Worm (Caenorhabditis elegans) whole organism, late embryonic: Measurements from ENCODE around the gene srx-92.

Experiments used
- C08G9.2 ChIP-seq: sonication (generic microtip); optimal IDR thresholded peaks from 2 replicates; lab custom pipeline; 2016; ENCODE audit warnings: mild to moderate bottlenecking, missing genetic modification characterization, moderate library complexity, missing compliant biosample characterization
- F13H6.1 ChIP-seq: sonication (generic microtip); optimal IDR thresholded peaks from 2 replicates; lab custom pipeline; 2016; ENCODE audit warnings: missing genetic modification characterization, missing compliant biosample characterization
- K09A11.1 ChIP-seq: sonication (generic microtip); optimal IDR thresholded peaks from 2 replicates; lab custom pipeline; 2017; ENCODE audit warnings: antibody characterized with exemption, mild to moderate bottlenecking, missing genetic modification characterization, missing compliant biosample characterization; ENCODE audit not compliant: insufficient read depth
- ahr-1 ChIP-seq: sonication (generic microtip); optimal IDR thresholded peaks from 2 replicates; lab custom pipeline; 2016; ENCODE audit warnings: missing genetic modification characterization, missing compliant biosample characterization
- ama-1 ChIP-seq: fragments of 150-350 bp; optimal IDR thresholded peaks from 2 replicates; lab custom pipeline; 2014
- ceh-14 ChIP-seq: sonication (generic microtip); optimal IDR thresholded peaks from 2 replicates; lab custom pipeline; 2016; ENCODE audit warnings: missing genotype, missing genetic modification characterization, missing compliant biosample characterization
- ceh-18 ChIP-seq: sonication (generic microtip); optimal IDR thresholded peaks from 2 replicates; lab custom pipeline; 2016; ENCODE audit warnings: missing genetic modification characterization, missing compliant biosample characterization
- ceh-19 ChIP-seq: fragments of 200-800 bp; sonication (Bioruptor generic); optimal IDR thresholded peaks from 2 replicates; lab custom pipeline; 2018; ENCODE audit warnings: mild to moderate bottlenecking, missing genetic modification characterization, missing compliant biosample characterization
- ceh-22 ChIP-seq: sonication (generic microtip); optimal IDR thresholded peaks from 2 replicates; lab custom pipeline; 2017; ENCODE audit warnings: missing biosample characterization, missing genetic modification characterization
- ceh-24 ChIP-seq: sonication (generic microtip); optimal IDR thresholded peaks from 2 replicates; lab custom pipeline; 2016; ENCODE audit warnings: mild to moderate bottlenecking, missing genetic modification characterization, missing compliant biosample characterization
- ceh-31 ChIP-seq: sonication (generic microtip); optimal IDR thresholded peaks from 2 replicates; lab custom pipeline; 2016; ENCODE audit warnings: missing genetic modification characterization, missing compliant biosample characterization
- ceh-45 ChIP-seq: fragments of 200-800 bp; sonication (Bioruptor generic); IDR thresholded peaks from 2 replicates; pipeline ENCODE4 v1.3.6; 2022; ENCODE audit warnings: missing genetic modification reagents, missing genetic modification characterization, missing compliant biosample characterization
- ceh-48 ChIP-seq: sonication (generic microtip); optimal IDR thresholded peaks from 2 replicates; lab custom pipeline; 2016; ENCODE audit warnings: missing genetic modification characterization, inconsistent platforms, missing compliant biosample characterization
- ceh-6 ChIP-seq: fragments of 200-800 bp; sonication (Bioruptor generic); optimal IDR thresholded peaks from 2 replicates; lab custom pipeline; 2018; ENCODE audit warnings: mild to moderate bottlenecking, missing genetic modification characterization, missing compliant biosample characterization
- che-1 ChIP-seq: sonication (generic microtip); optimal IDR thresholded peaks from 2 replicates; lab custom pipeline; 2016; ENCODE audit warnings: mild to moderate bottlenecking, missing genetic modification characterization, missing compliant biosample characterization
- dve-1 ChIP-seq: sonication (generic microtip); optimal IDR thresholded peaks from 2 replicates; lab custom pipeline; 2017; ENCODE audit warnings: antibody characterized with exemption, mild to moderate bottlenecking, missing genetic modification characterization, missing compliant biosample characterization
- elt-4 ChIP-seq: sonication (generic microtip); optimal IDR thresholded peaks from 2 replicates; lab custom pipeline; 2016; ENCODE audit warnings: missing genetic modification characterization, missing compliant biosample characterization
- eyg-1 ChIP-seq: sonication (generic microtip); optimal IDR thresholded peaks from 2 replicates; lab custom pipeline; 2016; ENCODE audit warnings: missing genotype, missing genetic modification characterization, missing compliant biosample characterization
- fax-1 ChIP-seq: sonication (generic microtip); optimal IDR thresholded peaks from 2 replicates; lab custom pipeline; 2016; ENCODE audit warnings: missing genotype, missing genetic modification characterization, missing compliant biosample characterization
- fkh-6 ChIP-seq: sonication (generic microtip); optimal IDR thresholded peaks from 2 replicates; lab custom pipeline; 2016; ENCODE audit warnings: missing genetic modification characterization, missing compliant biosample characterization
- gmeb-2 ChIP-seq: sonication (generic microtip); optimal IDR thresholded peaks from 2 replicates; lab custom pipeline; 2016; ENCODE audit warnings: missing genetic modification characterization, inconsistent platforms, missing compliant biosample characterization
- hlh-15 ChIP-seq: sonication (generic microtip); optimal IDR thresholded peaks from 2 replicates; lab custom pipeline; 2016; ENCODE audit warnings: missing genetic modification characterization, missing compliant biosample characterization
- hlh-30 ChIP-seq: sonication (generic microtip); optimal IDR thresholded peaks from 2 replicates; lab custom pipeline; 2017; ENCODE audit warnings: antibody characterized with exemption, missing genetic modification characterization, missing compliant biosample characterization; ENCODE audit not compliant: insufficient read depth
- hlh-6 ChIP-seq: sonication (generic microtip); optimal IDR thresholded peaks from 2 replicates; lab custom pipeline; 2016; ENCODE audit warnings: missing genotype, missing genetic modification characterization, missing compliant biosample characterization
- lin-11 ChIP-seq: fragments of 200-800 bp; sonication (Bioruptor generic); optimal IDR thresholded peaks from 2 replicates; lab custom pipeline; 2018; ENCODE audit warnings: mild to moderate bottlenecking, missing genetic modification characterization, missing compliant biosample characterization
- nhr-11 ChIP-seq: fragments of 150-350 bp; optimal IDR thresholded peaks from 2 replicates; lab custom pipeline; 2014; ENCODE audit warnings: missing biosample characterization, missing genetic modification characterization
- odd-2 ChIP-seq: sonication (generic microtip); optimal IDR thresholded peaks from 2 replicates; lab custom pipeline; 2017; ENCODE audit warnings: antibody characterized with exemption, mild to moderate bottlenecking, missing genetic modification characterization, missing compliant biosample characterization
- pag-3 ChIP-seq: sonication (generic microtip); optimal IDR thresholded peaks from 2 replicates; lab custom pipeline; 2016; ENCODE audit warnings: missing compliant biosample characterization, missing genetic modification characterization, borderline replicate concordance
- pat-9 ChIP-seq: fragments of 200-800 bp; sonication (Bioruptor generic); optimal IDR thresholded peaks from 2 replicates; lab custom pipeline; 2018; ENCODE audit warnings: mild to moderate bottlenecking, missing genetic modification characterization, moderate library complexity, missing compliant biosample characterization
- pax-1 ChIP-seq: fragments of 150-350 bp; optimal IDR thresholded peaks from 2 replicates; lab custom pipeline; 2014; ENCODE audit warnings: missing biosample characterization, missing genetic modification characterization
- pqm-1 ChIP-seq: sonication (generic microtip); optimal IDR thresholded peaks from 2 replicates; lab custom pipeline; 2016; ENCODE audit warnings: missing genetic modification characterization, missing compliant biosample characterization
- rnt-1 ChIP-seq: sonication (generic microtip); optimal IDR thresholded peaks from 2 replicates; lab custom pipeline; 2016; ENCODE audit warnings: missing genetic modification characterization, missing compliant biosample characterization
- sox-2 ChIP-seq: fragments of 200-800 bp; sonication (Bioruptor generic); IDR thresholded peaks from 2 replicates; pipeline ENCODE4 v1.3.6; 2022; ENCODE audit warnings: missing genetic modification reagents, missing genetic modification characterization, missing compliant biosample characterization
- sox-4 ChIP-seq: sonication (generic microtip); optimal IDR thresholded peaks from 2 replicates; lab custom pipeline; 2017; ENCODE audit warnings: mild to moderate bottlenecking, missing genetic modification characterization, inconsistent platforms, missing compliant biosample characterization
- syd-9 ChIP-seq: sonication (generic microtip); optimal IDR thresholded peaks from 2 replicates; lab custom pipeline; 2016; ENCODE audit warnings: mild to moderate bottlenecking, missing genetic modification characterization, moderate library complexity, missing compliant biosample characterization
- tbx-2 ChIP-seq: sonication (generic microtip); optimal IDR thresholded peaks from 2 replicates; lab custom pipeline; 2016; ENCODE audit warnings: missing genetic modification characterization, missing compliant biosample characterization
- ttx-3 ChIP-seq: sonication (generic microtip); optimal IDR thresholded peaks from 2 replicates; lab custom pipeline; 2016; ENCODE audit warnings: missing genetic modification reagents, missing genetic modification characterization, missing compliant biosample characterization
- unc-42 ChIP-seq: sonication (generic microtip); optimal IDR thresholded peaks from 2 replicates; lab custom pipeline; 2016; ENCODE audit warnings: missing genotype, missing genetic modification characterization, missing compliant biosample characterization
- unc-55 ChIP-seq: sonication (generic microtip); optimal IDR thresholded peaks from 2 replicates; lab custom pipeline; 2017; ENCODE audit warnings: missing biosample characterization, missing genetic modification reagents, missing genetic modification characterization

srx-92 gene

ce11 chrV:7330868-7331267 lies 5.7 kb upstream of the srx-92 start, which contains the start of gene F10G2.2:
Gene F10G2.2 (plus strand): TSS chrV:7331168.
- no peak for TF ChIP-seq dve-1 (tag; lab: Kevin White, UChicago)
- no peak for TF ChIP-seq tbx-2
- no peak for TF ChIP-seq ceh-48
- no peak for TF ChIP-seq ceh-14 (tag; lab: Kevin White, UChicago)
- TF ChIP-seq hlh-15: no peak
- no peak for TF ChIP-seq pat-9 (tag; lab: Kevin White, UChicago)
- TF ChIP-seq pax-1: no peak
- TF ChIP-seq sox-2 (GFP tag; lab: Robert Waterston, UW): no peak
- no peak for TF ChIP-seq unc-42 (tag; lab: Kevin White, UChicago)
- TF ChIP-seq eyg-1 (tag; lab: Kevin White, UChicago): no peak
- no peak for TF ChIP-seq odd-2 (tag; lab: Kevin White, UChicago)
- TF ChIP-seq nhr-11 (tag; lab: Kevin White, UChicago): no peak
- TF ChIP-seq ceh-18 (tag; lab: Kevin White, UChicago): no peak
- TF ChIP-seq hlh-30 (tag; lab: Kevin White, UChicago): no peak
- no peak for TF ChIP-seq lin-11 (tag; lab: Kevin White, UChicago)
- TF ChIP-seq F13H6.1: no peak
- no peak for TF ChIP-seq ceh-24 (tag; lab: Kevin White, UChicago)
- TF ChIP-seq fax-1 (tag; lab: Kevin White, UChicago): no peak

- TF ChIP-seq ceh-19 (GFP tag; lab: Kevin White, UChicago) (no peak), hlh-6 (tag; lab: Kevin White, UChicago) (no peak), tbx-2 (no peak), rnt-1 (tag; lab: Kevin White, UChicago) (no peak), pag-3 (tag; lab: Kevin White, UChicago) (no peak), ama-1 (lab: Kevin White, UChicago) (no peak), unc-55 (GFP tag; lab: Kevin White, UChicago) (no peak), che-1 (tag; lab: Kevin White, UChicago) (no peak), ceh-22 (tag; lab: Kevin White, UChicago) (no peak), sox-4 (no peak)
These were observed 2.9 kb upstream of the srx-92 start, which contains the start of gene clec-7 for ce11 chrV:7328092-7328491. Gene clec-7 (plus strand): TSS chrV:7328392.

- TF ChIP-seq pqm-1 (no peak), ceh-22 (tag; lab: Kevin White, UChicago) (no peak), hlh-30 (tag; lab: Kevin White, UChicago) (no peak), ttx-3 (tag; lab: Kevin White, UChicago) (no peak), elt-4 (no peak), ceh-31 (tag; lab: Kevin White, UChicago) (no peak), ahr-1 (tag; lab: Kevin White, UChicago) (no peak), lin-11 (tag; lab: Kevin White, UChicago) (no peak), gmeb-2 (tag; lab: Kevin White, UChicago) (no peak)
These were observed 1.7 kb upstream of the srx-92 start, which contains the start of gene F10G2.4 for ce11 chrV:7326928-7327327. Gene F10G2.4 (plus strand): TSS chrV:7327228.

ce11 chrV:7321915-7322314 lies 3.3 kb downstream of the srx-92 start, which contains the start of gene F10G2.10:
Gene F10G2.10 (plus strand): TSS chrV:7322215.
- TF ChIP-seq odd-2 (tag; lab: Kevin White, UChicago): no peak
- no peak for TF ChIP-seq tbx-2
- TF ChIP-seq ceh-31 (tag; lab: Kevin White, UChicago): no peak
- TF ChIP-seq dve-1 (tag; lab: Kevin White, UChicago): no peak
- no peak for TF ChIP-seq ceh-45 (GFP tag; lab: Robert Waterston, UW)
- TF ChIP-seq hlh-6 (tag; lab: Kevin White, UChicago): no peak
- TF ChIP-seq che-1 (tag; lab: Kevin White, UChicago): no peak
- no peak for TF ChIP-seq pqm-1
- TF ChIP-seq ceh-6: no peak
- TF ChIP-seq C08G9.2: no peak
- no peak for TF ChIP-seq fax-1 (tag; lab: Kevin White, UChicago)
- TF ChIP-seq K09A11.1 (tag; lab: Kevin White, UChicago): no peak
- no peak for TF ChIP-seq lin-11 (tag; lab: Kevin White, UChicago)
- no peak for TF ChIP-seq fkh-6 (tag; lab: Kevin White, UChicago)
- TF ChIP-seq pag-3 (tag; lab: Kevin White, UChicago): no peak
- no peak for TF ChIP-seq syd-9 (tag; lab: Kevin White, UChicago)
- no peak for TF ChIP-seq gmeb-2 (tag; lab: Kevin White, UChicago)
